Fruit fly (Drosophila melanogaster) whole organism, embryonic: ENCODE measurements around the gene CG4364.
A peak's percentile ranks its signal among the peaks of the same experiment; 100 is the strongest.

Source experiments
- BEAF-32 ChIP-seq: fragments of 200-800 bp; sonication (Bioruptor generic); optimal IDR thresholded peaks from 3 replicates; lab custom pipeline; 2017; ENCODE audit warnings: missing biosample characterization, missing genetic modification characterization, mild to moderate bottlenecking, moderate library complexity, missing genetic modification reagents
- Bgb ChIP-seq: fragments of 200-800 bp; sonication (Bioruptor generic); IDR thresholded peaks from 2 replicates; pipeline ENCODE4 v1.3.6; 2022; ENCODE audit warnings: missing biosample characterization, missing genetic modification characterization; ENCODE audit not compliant: partially characterized antibody
- CG10147 ChIP-seq: fragments of 200-800 bp; sonication (Bioruptor generic); optimal IDR thresholded peaks from 2 replicates; lab custom pipeline; 2019; ENCODE audit warnings: missing biosample characterization, mild to moderate bottlenecking, missing genetic modification characterization, moderate library complexity
- CG11456 ChIP-seq: fragments of 200-800 bp; sonication (Bioruptor generic); IDR thresholded peaks from 3 replicates; pipeline ENCODE4 v1.3.6; 2022; ENCODE audit warnings: missing biosample characterization, missing genetic modification characterization
- CG11695 ChIP-seq: fragments of 200-800 bp; sonication (Bioruptor generic); IDR thresholded peaks from 3 replicates; pipeline ENCODE4 v1.3.6; 2022; ENCODE audit warnings: missing biosample characterization, missing genetic modification characterization
- CG11696 ChIP-seq: fragments of 200-800 bp; sonication (Bioruptor generic); IDR thresholded peaks from 2 replicates; pipeline ENCODE4 v1.3.6; 2022; ENCODE audit warnings: missing biosample characterization, missing genetic modification characterization
- CG1233 ChIP-seq: fragments of 200-800 bp; sonication (Bioruptor generic); optimal IDR thresholded peaks from 4 replicates; lab custom pipeline; 2018; ENCODE audit warnings: missing biosample characterization, mild to moderate bottlenecking, missing genetic modification characterization
- CG12391 ChIP-seq: fragments of 200-800 bp; sonication (Bioruptor generic); optimal IDR thresholded peaks from 3 replicates; lab custom pipeline; 2018; ENCODE audit warnings: missing biosample characterization, mild to moderate bottlenecking, missing genetic modification characterization, moderate library complexity
- CG13287 ChIP-seq: fragments of 200-800 bp; sonication (Bioruptor generic); IDR thresholded peaks from 2 replicates; pipeline ENCODE4 v1.3.6; 2022; ENCODE audit warnings: missing biosample characterization, missing genetic modification characterization; ENCODE audit not compliant: partially characterized antibody
- CG13296 ChIP-seq: fragments of 200-800 bp; sonication (Bioruptor generic); optimal IDR thresholded peaks from 3 replicates; lab custom pipeline; 2018; ENCODE audit warnings: missing biosample characterization, mild to moderate bottlenecking, missing genetic modification characterization
- CG15696 ChIP-seq: fragments of 200-800 bp; sonication (Bioruptor generic); optimal IDR thresholded peaks from 2 replicates; lab custom pipeline; 2019; ENCODE audit warnings: missing biosample characterization, mild to moderate bottlenecking, missing genetic modification characterization, moderate library complexity
- CG1603 ChIP-seq: fragments of 200-800 bp; sonication (Bioruptor generic); optimal IDR thresholded peaks from 2 replicates; lab custom pipeline; 2019; ENCODE audit warnings: missing biosample characterization, mild to moderate bottlenecking, missing genetic modification characterization, moderate library complexity
- CG16813 ChIP-seq: fragments of 200-800 bp; sonication (Bioruptor generic); IDR thresholded peaks from 3 replicates; pipeline ENCODE4 v1.3.6; 2022; ENCODE audit warnings: missing biosample characterization, missing genetic modification characterization; ENCODE audit not compliant: partially characterized antibody
- CG17328 ChIP-seq: fragments of 200-800 bp; sonication (Bioruptor generic); IDR thresholded peaks from 2 replicates; pipeline ENCODE4 v1.3.6; 2022; ENCODE audit warnings: missing biosample characterization, missing genetic modification characterization
- CG17829 ChIP-seq: fragments of 200-800 bp; optimal IDR thresholded peaks from 2 replicates; lab custom pipeline; 2019; ENCODE audit warnings: missing biosample characterization, mild to moderate bottlenecking, missing genetic modification characterization, moderate library complexity
- CG2199 ChIP-seq: fragments of 200-800 bp; sonication (Bioruptor generic); IDR thresholded peaks from 3 replicates; pipeline ENCODE4 v1.3.6; 2022; ENCODE audit warnings: missing biosample characterization, missing genetic modification characterization
- CG2875 ChIP-seq: fragments of 200-800 bp; sonication (Bioruptor generic); optimal IDR thresholded peaks from 2 replicates; lab custom pipeline; 2017; ENCODE audit warnings: missing biosample characterization, mild to moderate bottlenecking, missing genetic modification characterization, missing genetic modification reagents
- CG34422 ChIP-seq: fragments of 200-800 bp; sonication (Bioruptor generic); IDR thresholded peaks from 3 replicates; pipeline ENCODE4 v1.3.6; 2022; ENCODE audit warnings: missing biosample characterization, missing genetic modification characterization
- CG42726 ChIP-seq: fragments of 200-800 bp; sonication (Bioruptor generic); IDR thresholded peaks from 2 replicates; pipeline ENCODE4 v1.3.6; 2022; ENCODE audit warnings: missing biosample characterization, missing genetic modification characterization; ENCODE audit not compliant: partially characterized antibody
- CG4424 ChIP-seq: fragments of 200-800 bp; sonication (Bioruptor generic); optimal IDR thresholded peaks from 3 replicates; lab custom pipeline; 2016; ENCODE audit warnings: missing biosample characterization, missing genetic modification characterization
- CG7271 ChIP-seq: fragments of 200-800 bp; sonication (Bioruptor generic); optimal IDR thresholded peaks from 2 replicates; lab custom pipeline; 2018; ENCODE audit warnings: missing biosample characterization, mild to moderate bottlenecking, missing genetic modification characterization, moderate library complexity
- CG8290 ChIP-seq, 3 experiments: fragments of 200-800 bp; sonication (Bioruptor generic); optimal IDR thresholded peaks; 2 replicates each; lab custom pipeline; 2016 to 2019; ENCODE audit warnings: missing biosample characterization in 3 of 3, missing genetic modification characterization in 3 of 3, mild to moderate bottlenecking in 2 of 3, moderate library complexity in 1 of 3
- CG8478 ChIP-seq: fragments of >200 bp; optimal IDR thresholded peaks from 2 replicates; lab custom pipeline; 2018
- CG9797 ChIP-seq: fragments of 200-800 bp; sonication (Bioruptor generic); optimal IDR thresholded peaks from 3 replicates; lab custom pipeline; 2018; ENCODE audit warnings: missing biosample characterization, mild to moderate bottlenecking, missing genetic modification characterization
- CTCF ChIP-seq: fragments of 200-800 bp; sonication (Bioruptor generic); optimal IDR thresholded peaks from 2 replicates; lab custom pipeline; 2017; ENCODE audit warnings: missing biosample characterization, mild to moderate bottlenecking, missing genetic modification characterization, moderate library complexity
- Chrac-16 ChIP-seq: fragments of 200-800 bp; sonication (Bioruptor generic); optimal IDR thresholded peaks from 3 replicates; lab custom pipeline; 2016; ENCODE audit warnings: missing biosample characterization, missing genetic modification characterization
- Dek ChIP-seq: fragments of 200-800 bp; sonication (Bioruptor generic); optimal IDR thresholded peaks from 3 replicates; lab custom pipeline; 2019; ENCODE audit warnings: missing biosample characterization, mild to moderate bottlenecking, missing genetic modification characterization, moderate library complexity
- Dll ChIP-seq: fragments of 200-800 bp; sonication (Bioruptor generic); IDR thresholded peaks from 4 replicates; pipeline ENCODE4 v1.3.6; 2022; ENCODE audit warnings: missing biosample characterization, missing genetic modification characterization; ENCODE audit not compliant: partially characterized antibody
- Gsc ChIP-seq: fragments of 200-800 bp; sonication (Bioruptor generic); IDR thresholded peaks from 2 replicates; pipeline ENCODE4 v1.3.6; 2022; ENCODE audit warnings: missing biosample characterization, missing genetic modification characterization
- HLH54F ChIP-seq: fragments of 200-800 bp; sonication (Bioruptor generic); optimal IDR thresholded peaks from 3 replicates; lab custom pipeline; 2016; ENCODE audit warnings: missing biosample characterization, missing genetic modification characterization
- Hr39 ChIP-seq: fragments of >200 bp; optimal IDR thresholded peaks from 2 replicates; lab custom pipeline; 2017
- MESR4 ChIP-seq: fragments of 200-800 bp; sonication (Bioruptor generic); optimal IDR thresholded peaks from 2 replicates; lab custom pipeline; 2018; ENCODE audit warnings: missing biosample characterization, mild to moderate bottlenecking, missing genetic modification characterization, moderate library complexity
- Max ChIP-seq: fragments of 200-800 bp; sonication (Bioruptor generic); optimal IDR thresholded peaks from 2 replicates; lab custom pipeline; 2016; ENCODE audit warnings: missing biosample characterization, mild to moderate bottlenecking, missing genetic modification characterization
- Myb ChIP-seq: fragments of 200-800 bp; sonication (Bioruptor generic); optimal IDR thresholded peaks from 2 replicates; lab custom pipeline; 2016; ENCODE audit warnings: missing biosample characterization, missing genetic modification characterization
- NC2α ChIP-seq: fragments of 200-800 bp; sonication (Bioruptor generic); optimal IDR thresholded peaks from 2 replicates; lab custom pipeline; 2016; ENCODE audit warnings: missing biosample characterization, missing genetic modification characterization
- ash1 ChIP-seq: fragments of 200-800 bp; sonication (Bioruptor generic); optimal IDR thresholded peaks from 2 replicates; lab custom pipeline; 2018; ENCODE audit warnings: missing biosample characterization, mild to moderate bottlenecking, missing genetic modification characterization
- cas ChIP-seq: fragments of 200-800 bp; sonication (Bioruptor generic); IDR thresholded peaks from 2 replicates; pipeline ENCODE4 v1.3.6; 2022; ENCODE audit warnings: missing biosample characterization, missing genetic modification characterization
- caup ChIP-seq: fragments of 200-800 bp; sonication (Bioruptor generic); optimal IDR thresholded peaks from 3 replicates; lab custom pipeline; 2017; ENCODE audit warnings: missing biosample characterization, mild to moderate bottlenecking, missing genetic modification characterization, moderate library complexity; ENCODE audit not compliant: severe bottlenecking
- croc ChIP-seq: fragments of 200-800 bp; sonication (Bioruptor generic); conservative IDR thresholded peaks from 3 replicates; pipeline ENCODE4 v1.3.6; 2022; ENCODE audit warnings: missing biosample characterization, missing genetic modification characterization
- fd64A ChIP-seq: fragments of 200-800 bp; sonication (Bioruptor generic); optimal IDR thresholded peaks from 3 replicates; lab custom pipeline; 2018; ENCODE audit warnings: missing biosample characterization, mild to moderate bottlenecking, missing genetic modification characterization
- hkb ChIP-seq, 2 experiments: fragments of 200-800 bp in 1 of 2; fragments of >200 bp in 1 of 2; sonication (Bioruptor generic) in 1 of 2; IDR thresholded peaks in 1 of 2; optimal IDR thresholded peaks in 1 of 2; 2 replicates each; pipeline versions ENCODE4 v1.3.6 to Lab custom; 2017 to 2022; ENCODE audit warnings: missing biosample characterization in 1 of 2, missing genetic modification characterization in 1 of 2
- inv ChIP-seq: fragments of 200-800 bp; sonication (Bioruptor generic); IDR thresholded peaks from 2 replicates; pipeline ENCODE4 v1.3.6; 2022; ENCODE audit warnings: missing biosample characterization, missing genetic modification characterization; ENCODE audit not compliant: partially characterized antibody
- lab ChIP-seq: fragments of 200-800 bp; sonication (Bioruptor generic); optimal IDR thresholded peaks from 3 replicates; lab custom pipeline; 2017; ENCODE audit warnings: missing biosample characterization, missing genetic modification characterization, mild to moderate bottlenecking, moderate library complexity, missing genetic modification reagents
- mam ChIP-seq: fragments of 200-800 bp; sonication (Bioruptor generic); optimal IDR thresholded peaks from 3 replicates; lab custom pipeline; 2016; ENCODE audit warnings: missing biosample characterization, missing genetic modification characterization
- nau ChIP-seq: fragments of 200-800 bp; sonication (Bioruptor generic); optimal IDR thresholded peaks from 3 replicates; lab custom pipeline; 2017; ENCODE audit warnings: missing biosample characterization, mild to moderate bottlenecking, missing genetic modification characterization, missing genetic modification reagents
- nom ChIP-seq: fragments of 200-800 bp; sonication (Bioruptor generic); optimal IDR thresholded peaks from 2 replicates; lab custom pipeline; 2017; ENCODE audit warnings: missing biosample characterization, missing genetic modification characterization, mild to moderate bottlenecking, moderate library complexity, missing genetic modification reagents
- schlank ChIP-seq: fragments of 200-800 bp; sonication (Bioruptor generic); optimal IDR thresholded peaks from 2 replicates; lab custom pipeline; 2018; ENCODE audit warnings: missing biosample characterization, mild to moderate bottlenecking, missing genetic modification characterization
- trem ChIP-seq: fragments of 200-800 bp; optimal IDR thresholded peaks from 3 replicates; lab custom pipeline; 2019; ENCODE audit warnings: missing biosample characterization, mild to moderate bottlenecking, missing genetic modification characterization, moderate library complexity
- unpg ChIP-seq: fragments of 200-800 bp; sonication (Bioruptor generic); optimal IDR thresholded peaks from 3 replicates; lab custom pipeline; 2018; ENCODE audit warnings: missing biosample characterization, mild to moderate bottlenecking, missing genetic modification characterization, moderate library complexity
- wdn ChIP-seq: fragments of 200-800 bp; sonication (Bioruptor generic); IDR thresholded peaks from 2 replicates; pipeline ENCODE4 v1.3.6; 2022; ENCODE audit warnings: missing biosample characterization, missing genetic modification characterization

Gene CG4364

dm6 chr2L:9699615-9700014 is 11.5 kb downstream of the CG4364 start, which contains the start of gene hoip (continued):
- TF ChIP-seq Myb (GFP tag; lab: Kevin White, UChicago) (peak; percentile 93), CG9797 (GFP tag; lab: Kevin White, UChicago) (peak; percentile 81), CG13296 (GFP tag; lab: Kevin White, UChicago) (no peak), Chrac-16 (GFP tag; lab: Kevin White, UChicago) (no peak), CG34422 (GFP tag; lab: Robert Waterston, UW) (peak; percentile 72), CG13287 (GFP tag; lab: Robert Waterston, UW) (peak; percentile 53), ash1 (GFP tag; lab: Kevin White, UChicago) (no peak), wdn (GFP tag; lab: Robert Waterston, UW) (0 out of 2 replicates have a peak, but pooled peaks have one; percentile 15), MESR4 (GFP tag; lab: Kevin White, UChicago) (peak; percentile 73), caup (no peak), CG8478 (lab: Kevin White, UChicago) (no peak), Gsc (no peak), CG11695 (GFP tag; lab: Robert Waterston, UW) (no peak), CG1603 (tag; lab: Kevin White, UChicago) (peak; percentile 58), nom (GFP tag; lab: Kevin White, UChicago) (no peak), CG4424 (no peak), CG12391 (tag; lab: Kevin White, UChicago) (peak; percentile 12), CG1233 (GFP tag; lab: Kevin White, UChicago) (no peak), Dll (GFP tag; lab: Robert Waterston, UW) (peak; percentile 53; the same call in 2 of the 4 replicates), Hr39 (lab: Kevin White, UChicago) (no peak), CG17328 (GFP tag; lab: Robert Waterston, UW) (no peak), hkb (optimal IDR thresholded peaks at IDR 0.05; lab: Kevin White, UChicago) (no peak), hkb (GFP tag; IDR thresholded peaks at IDR 0.05; lab: Robert Waterston, UW) (peak; percentile 36; the same call in 1 of the 2 replicates), CG11456 (GFP tag; lab: Robert Waterston, UW) (no peak), Dek (no peak), CG7271 (tag; lab: Kevin White, UChicago) (no peak), mam (no peak), CG15696 (tag; lab: Kevin White, UChicago) (no peak), NC2α (no peak), CG8290 (GFP tag; optimal IDR thresholded peaks at IDR 0.05; lab: Kevin White, UChicago) (no peak), CG8290 (tag; optimal IDR thresholded peaks at IDR 0.05; lab: Kevin White, UChicago) (peak in 1 of 2 experiments; percentile 53), BEAF-32 (GFP tag; lab: Kevin White, UChicago) (peak; percentile 74), inv (GFP tag; lab: Robert Waterston, UW) (no peak), trem (tag; lab: Kevin White, UChicago) (peak; percentile 8), unpg (GFP tag; lab: Kevin White, UChicago) (no peak), Bgb (GFP tag; lab: Robert Waterston, UW) (peak; percentile 22; the same call in 1 of the 2 replicates), CG2875 (GFP tag; lab: Kevin White, UChicago) (no peak), croc (GFP tag; lab: Robert Waterston, UW) (no peak), CTCF (GFP tag; lab: Kevin White, UChicago) (no peak), schlank (tag; lab: Kevin White, UChicago) (no peak), lab (no peak), Max (GFP tag; lab: Kevin White, UChicago) (peak; percentile 62), CG2199 (GFP tag; lab: Robert Waterston, UW) (0 out of 3 replicates have a peak, but pooled peaks have one; percentile 33), CG16813 (GFP tag; lab: Robert Waterston, UW) (peak; percentile 25; the same call in 2 of the 3 replicates), nau (GFP tag; lab: Kevin White, UChicago) (no peak), CG10147 (GFP tag; lab: Kevin White, UChicago) (no peak), cas (GFP tag; lab: Robert Waterston, UW) (no peak), CG17829 (tag; lab: Kevin White, UChicago) (no peak), fd64A (GFP tag; lab: Kevin White, UChicago) (no peak), CG42726 (GFP tag; lab: Robert Waterston, UW) (0 out of 2 replicates have a peak, but pooled peaks have one; percentile 32), CG11696 (GFP tag; lab: Robert Waterston, UW) (no peak), HLH54F (GFP tag; lab: Kevin White, UChicago) (no peak)
